Fruit fly (Drosophila melanogaster): ENCODE results near the gene CG13024.

- TF ChIP-seq CTCF (optimal IDR thresholded peaks at IDR 0.05) (no peak), CG8478 (optimal IDR thresholded peaks at IDR 0.05) (no peak)
These were observed 68.6 kb downstream of the CG13024 start for dm6 chr3L:16760274-16760673.
